Worm (Caenorhabditis elegans) whole organism, young adult: ENCODE results near the gene F23G4.1.
A peak's percentile ranks its signal among the peaks of the same experiment; 100 is the strongest.

Experiments used
- F57A8.1 ChIP-seq: fragments of 200-800 bp; sonication (Bioruptor generic); optimal IDR thresholded peaks from 2 replicates; lab custom pipeline; 2018; ENCODE audit warnings: mild to moderate bottlenecking, missing genetic modification characterization, moderate library complexity, missing compliant biosample characterization
- F57C9.4 ChIP-seq: sonication (generic microtip); optimal IDR thresholded peaks from 2 replicates; lab custom pipeline; 2017; ENCODE audit warnings: mild to moderate bottlenecking, missing genetic modification characterization, missing compliant biosample characterization
- Y67H2A.10 ChIP-seq: fragments of 200-800 bp; sonication (Bioruptor generic); conservative IDR thresholded peaks from 2 replicates; pipeline ENCODE4 v1.3.6; 2022; ENCODE audit warnings: missing genetic modification reagents, missing genetic modification characterization, missing compliant biosample characterization
- cebp-1 ChIP-seq, 2 experiments: fragments of 200-800 bp in 1 of 2; sonication (Bioruptor generic) in 1 of 2; sonication (generic microtip) in 1 of 2; IDR thresholded peaks in 1 of 2; optimal IDR thresholded peaks in 1 of 2; 2 replicates each; pipeline versions ENCODE4 v1.3.6 to Lab custom; 2017 to 2022; ENCODE audit warnings: missing compliant biosample characterization in 2 of 2, missing genetic modification characterization in 2 of 2, mild to moderate bottlenecking in 1 of 2, missing genetic modification reagents in 1 of 2, moderate library complexity in 1 of 2
- cebp-2 ChIP-seq: fragments of 200-800 bp; sonication (Bioruptor generic); IDR thresholded peaks from 2 replicates; pipeline ENCODE4 v1.3.6; 2022; ENCODE audit warnings: missing genetic modification characterization, missing compliant biosample characterization
- ceh-27 ChIP-seq: fragments of 200-800 bp; sonication (Bioruptor generic); optimal IDR thresholded peaks from 2 replicates; lab custom pipeline; 2018; ENCODE audit warnings: mild to moderate bottlenecking, missing genetic modification characterization, moderate library complexity, missing compliant biosample characterization
- lag-1 ChIP-seq: fragments of 200-800 bp; sonication (Bioruptor generic); IDR thresholded peaks from 2 replicates; pipeline ENCODE4 v1.3.6; 2022; ENCODE audit warnings: missing genetic modification reagents, missing genetic modification characterization, missing compliant biosample characterization
- let-607 ChIP-seq, 2 experiments: fragments of 200-800 bp in 1 of 2; sonication (Bioruptor generic) in 1 of 2; sonication (generic microtip) in 1 of 2; optimal IDR thresholded peaks; 2 replicates each; lab custom pipeline; 2016 to 2018; ENCODE audit warnings: mild to moderate bottlenecking in 2 of 2, missing compliant biosample characterization in 2 of 2, missing genetic modification characterization in 2 of 2, moderate library complexity in 2 of 2, missing genotype in 1 of 2
- lin-40 ChIP-seq: sonication (generic microtip); optimal IDR thresholded peaks from 2 replicates; lab custom pipeline; 2016; ENCODE audit warnings: missing genetic modification characterization, mild to moderate bottlenecking, missing compliant biosample characterization, missing genotype, missing genetic modification reagents
- lir-1 ChIP-seq: fragments of 200-800 bp; sonication (Bioruptor generic); conservative IDR thresholded peaks from 2 replicates; pipeline ENCODE4 v1.3.6; 2022; ENCODE audit warnings: missing genetic modification reagents, missing genetic modification characterization, missing compliant biosample characterization
- lsy-27 ChIP-seq: sonication (generic microtip); optimal IDR thresholded peaks from 2 replicates; lab custom pipeline; 2017; ENCODE audit warnings: missing genetic modification characterization, mild to moderate bottlenecking, missing compliant biosample characterization, antibody characterized with exemption, missing genotype, borderline replicate concordance; ENCODE audit not compliant: insufficient read depth
- madf-10 ChIP-seq: sonication (generic microtip); optimal IDR thresholded peaks from 2 replicates; lab custom pipeline; 2016; ENCODE audit warnings: mild to moderate bottlenecking, missing genetic modification characterization, missing compliant biosample characterization
- mxl-1 ChIP-seq: sonication (generic microtip); optimal IDR thresholded peaks from 2 replicates; lab custom pipeline; 2016; ENCODE audit warnings: missing genetic modification characterization, missing compliant biosample characterization
- nfya-1 ChIP-seq: sonication (generic microtip); optimal IDR thresholded peaks from 2 replicates; lab custom pipeline; 2017; ENCODE audit warnings: antibody characterized with exemption, missing compliant biosample characterization, missing genetic modification characterization, borderline replicate concordance; ENCODE audit not compliant: insufficient read depth
- nhr-27 ChIP-seq: fragments of 200-800 bp; sonication (Bioruptor generic); optimal IDR thresholded peaks from 2 replicates; lab custom pipeline; 2018; ENCODE audit warnings: mild to moderate bottlenecking, missing genetic modification characterization, moderate library complexity, missing compliant biosample characterization
- nhr-80 ChIP-seq: sonication (generic microtip); optimal IDR thresholded peaks from 2 replicates; lab custom pipeline; 2016; ENCODE audit warnings: missing genetic modification characterization, missing compliant biosample characterization
- sdz-38 ChIP-seq: sonication (generic microtip); optimal IDR thresholded peaks from 2 replicates; lab custom pipeline; 2016; ENCODE audit warnings: missing genotype, missing genetic modification characterization, missing compliant biosample characterization
- sptf-2 ChIP-seq: fragments of 200-800 bp; sonication (Bioruptor generic); optimal IDR thresholded peaks from 2 replicates; lab custom pipeline; 2018; ENCODE audit warnings: mild to moderate bottlenecking, missing genetic modification characterization, missing compliant biosample characterization
- ztf-26 ChIP-seq: sonication (generic microtip); optimal IDR thresholded peaks from 2 replicates; lab custom pipeline; 2017; ENCODE audit warnings: missing genetic modification characterization, missing compliant biosample characterization
- ztf-6 ChIP-seq: fragments of 200-800 bp; sonication (Bioruptor generic); IDR thresholded peaks from 2 replicates; pipeline ENCODE4 v1.3.6; 2022; ENCODE audit warnings: missing genetic modification reagents, missing genetic modification characterization, missing compliant biosample characterization

Gene F23G4.1

ce11 chrX:6553634-6554033, 49.4 kb downstream of the F23G4.1 start:
- TF ChIP-seq madf-10 (tag; lab: Kevin White, UChicago) (no peak), lin-40 (tag; lab: Kevin White, UChicago) (no peak), F57C9.4 (tag; lab: Kevin White, UChicago) (no peak), F57A8.1 (GFP tag; lab: Kevin White, UChicago) (no peak), mxl-1 (tag; lab: Kevin White, UChicago) (no peak), cebp-2 (GFP tag; lab: Robert Waterston, UW) (no peak), ztf-6 (GFP tag; lab: Robert Waterston, UW) (no peak), ztf-26 (tag; lab: Kevin White, UChicago) (no peak), Y67H2A.10 (GFP tag; lab: Robert Waterston, UW) (no peak), lag-1 (GFP tag; lab: Robert Waterston, UW) (no peak), lsy-27 (tag; lab: Kevin White, UChicago) (no peak), lir-1 (GFP tag; lab: Robert Waterston, UW) (no peak)
- TF ChIP-seq, all 124 proteins: peak for 0

ce11 chrX:6552806-6553337, 50.1 kb downstream of the F23G4.1 start, which contains the start of gene svh-2:
svh-2 (plus strand) TSS chrX:6553287.
- TF ChIP-seq sptf-2 (GFP tag; lab: Kevin White, UChicago), result no peak
- TF ChIP-seq nhr-27 (tag; lab: Kevin White, UChicago), result no peak
- TF ChIP-seq nfya-1 (tag; lab: Kevin White, UChicago), result no peak
- no peak for TF ChIP-seq ceh-27 (GFP tag; lab: Kevin White, UChicago)
- TF ChIP-seq cebp-1 (GFP tag; IDR thresholded peaks at IDR 0.05; lab: Robert Waterston, UW), result peak; percentile 38; the same call in 1 of the 2 replicates
- TF ChIP-seq cebp-1 (tag; optimal IDR thresholded peaks at IDR 0.05; lab: Kevin White, UChicago), result peak; percentile 89

ce11 chrX:6551679-6552078, 51.3 kb downstream of the F23G4.1 start:
- TF ChIP-seq sdz-38 (tag; lab: Kevin White, UChicago) (no peak), nhr-80 (tag; lab: Kevin White, UChicago) (peak; percentile 67), let-607 (tag; optimal IDR thresholded peaks at IDR 0.05; lab: Kevin White, UChicago) (peak in 1 of 2 experiments; percentile 21)
